Fruit fly (Drosophila melanogaster) whole organism, embryonic: ENCODE data around the gene CG12947.

Experiments
- Atf-2 ChIP-seq: fragments of 200-800 bp; sonication (Bioruptor generic); optimal IDR thresholded peaks from 2 replicates; lab custom pipeline; 2016; ENCODE audit warnings: missing biosample characterization, missing genetic modification characterization
- Bgb ChIP-seq: fragments of 200-800 bp; sonication (Bioruptor generic); IDR thresholded peaks from 2 replicates; pipeline ENCODE4 v1.3.6; 2022; ENCODE audit warnings: missing biosample characterization, missing genetic modification characterization; ENCODE audit not compliant: partially characterized antibody
- CG10267 ChIP-seq: fragments of 200-800 bp; sonication (Bioruptor generic); optimal IDR thresholded peaks from 2 replicates; lab custom pipeline; 2018; ENCODE audit warnings: missing biosample characterization, mild to moderate bottlenecking, missing genetic modification characterization, moderate library complexity
- CG10959 ChIP-seq: fragments of 200-800 bp; sonication (Bioruptor generic); IDR thresholded peaks from 2 replicates; pipeline ENCODE4 v1.3.6; 2022; ENCODE audit warnings: missing biosample characterization, missing genetic modification characterization
- CG11085 ChIP-seq: fragments of 200-800 bp; sonication (Bioruptor generic); IDR thresholded peaks from 2 replicates; pipeline ENCODE4 v1.3.6; 2022; ENCODE audit warnings: missing biosample characterization, missing genetic modification characterization
- CG11247 ChIP-seq: fragments of 200-800 bp; sonication (Bioruptor generic); IDR thresholded peaks from 2 replicates; pipeline ENCODE4 v1.3.6; 2022; ENCODE audit warnings: missing biosample characterization, missing genetic modification characterization
- CG11456 ChIP-seq: fragments of 200-800 bp; sonication (Bioruptor generic); IDR thresholded peaks from 3 replicates; pipeline ENCODE4 v1.3.6; 2022; ENCODE audit warnings: missing biosample characterization, missing genetic modification characterization
- CG11723 ChIP-seq: fragments of 200-800 bp; sonication (Bioruptor generic); optimal IDR thresholded peaks from 2 replicates; lab custom pipeline; 2017; ENCODE audit warnings: missing biosample characterization, mild to moderate bottlenecking, missing genetic modification characterization
- CG14860 ChIP-seq: fragments of 200-800 bp; sonication (Bioruptor generic); IDR thresholded peaks from 3 replicates; pipeline ENCODE4 v1.3.6; 2022; ENCODE audit warnings: missing biosample characterization, missing genetic modification characterization; ENCODE audit not compliant: partially characterized antibody
- CG16813 ChIP-seq: fragments of 200-800 bp; sonication (Bioruptor generic); IDR thresholded peaks from 3 replicates; pipeline ENCODE4 v1.3.6; 2022; ENCODE audit warnings: missing biosample characterization, missing genetic modification characterization; ENCODE audit not compliant: partially characterized antibody
- CG30403 ChIP-seq: fragments of 200-800 bp; sonication (Bioruptor generic); optimal IDR thresholded peaks from 3 replicates; lab custom pipeline; 2016; ENCODE audit warnings: missing biosample characterization, missing genetic modification characterization
- CG30431 ChIP-seq: fragments of 200-800 bp; sonication (Bioruptor generic); optimal IDR thresholded peaks from 2 replicates; lab custom pipeline; 2017; ENCODE audit warnings: missing biosample characterization, missing genetic modification characterization
- CG34224 ChIP-seq: fragments of 200-800 bp; sonication (Bioruptor generic); IDR thresholded peaks from 3 replicates; pipeline ENCODE4 v1.3.6; 2022; ENCODE audit warnings: missing biosample characterization, missing genetic modification characterization; ENCODE audit not compliant: partially characterized antibody
- CG3995 ChIP-seq: fragments of 200-800 bp; sonication (Bioruptor generic); optimal IDR thresholded peaks from 3 replicates; lab custom pipeline; 2016; ENCODE audit warnings: missing biosample characterization, missing genetic modification characterization
- CG4360 ChIP-seq: fragments of 200-800 bp; sonication (Bioruptor generic); IDR thresholded peaks from 2 replicates; pipeline ENCODE4 v1.3.6; 2022; ENCODE audit warnings: missing biosample characterization, missing genetic modification characterization
- CG4424 ChIP-seq: fragments of 200-800 bp; sonication (Bioruptor generic); optimal IDR thresholded peaks from 3 replicates; lab custom pipeline; 2016; ENCODE audit warnings: missing biosample characterization, missing genetic modification characterization
- CG6791 ChIP-seq: fragments of 200-800 bp; sonication (Bioruptor generic); IDR thresholded peaks from 3 replicates; pipeline ENCODE4 v1.3.6; 2022; ENCODE audit warnings: missing biosample characterization, missing genetic modification characterization; ENCODE audit not compliant: partially characterized antibody
- CG7839 ChIP-seq: fragments of 200-800 bp; sonication (Bioruptor generic); optimal IDR thresholded peaks from 3 replicates; lab custom pipeline; 2018; ENCODE audit warnings: missing biosample characterization, mild to moderate bottlenecking, missing genetic modification characterization, moderate library complexity
- CG7928 ChIP-seq: fragments of 200-800 bp; sonication (Bioruptor generic); optimal IDR thresholded peaks from 2 replicates; lab custom pipeline; 2017; ENCODE audit warnings: missing biosample characterization, mild to moderate bottlenecking, missing genetic modification characterization
- D ChIP-seq, 2 experiments: fragments of 200-800 bp in 1 of 2; fragments of >200 bp in 1 of 2; sonication (Bioruptor generic) in 1 of 2; optimal IDR thresholded peaks; 2 replicates in 1 of 2; 3 replicates in 1 of 2; lab custom pipeline; 2017; ENCODE audit warnings: mild to moderate bottlenecking in 1 of 2, missing biosample characterization in 1 of 2, missing genetic modification characterization in 1 of 2, missing genetic modification reagents in 1 of 2
- Dbx ChIP-seq: fragments of 200-800 bp; sonication (Bioruptor generic); IDR thresholded peaks from 3 replicates; pipeline ENCODE4 v1.3.6; 2022; ENCODE audit warnings: missing biosample characterization, missing genetic modification characterization
- Dll ChIP-seq: fragments of 200-800 bp; sonication (Bioruptor generic); IDR thresholded peaks from 4 replicates; pipeline ENCODE4 v1.3.6; 2022; ENCODE audit warnings: missing biosample characterization, missing genetic modification characterization; ENCODE audit not compliant: partially characterized antibody
- Dp ChIP-seq: fragments of 200-800 bp; sonication (Bioruptor generic); optimal IDR thresholded peaks from 2 replicates; lab custom pipeline; 2018; ENCODE audit warnings: missing biosample characterization, mild to moderate bottlenecking, missing genetic modification characterization, moderate library complexity
- Dref ChIP-seq: fragments of 200-800 bp; sonication (Bioruptor generic); IDR thresholded peaks from 2 replicates; pipeline ENCODE4 v1.3.6; 2022; ENCODE audit warnings: missing biosample characterization, missing genetic modification characterization
- Drgx ChIP-seq: fragments of 200-800 bp; sonication (Bioruptor generic); IDR thresholded peaks from 2 replicates; pipeline ENCODE4 v1.3.6; 2022; ENCODE audit warnings: missing biosample characterization, missing genetic modification characterization
- E2f2 ChIP-seq: fragments of 200-800 bp; sonication (Bioruptor generic); IDR thresholded peaks from 2 replicates; pipeline ENCODE4 v1.3.6; 2022; ENCODE audit warnings: missing biosample characterization, missing genetic modification characterization
- ERR ChIP-seq: fragments of 200-800 bp; sonication (Bioruptor generic); optimal IDR thresholded peaks from 2 replicates; lab custom pipeline; 2016; ENCODE audit warnings: missing biosample characterization, missing genetic modification characterization
- Fer1 ChIP-seq: fragments of 200-800 bp; sonication (Bioruptor generic); optimal IDR thresholded peaks from 2 replicates; lab custom pipeline; 2017; ENCODE audit warnings: missing biosample characterization, mild to moderate bottlenecking, missing genetic modification characterization
- HLH4C ChIP-seq: fragments of 200-800 bp; sonication (Bioruptor generic); IDR thresholded peaks from 3 replicates; pipeline ENCODE4 v1.3.6; 2022; ENCODE audit warnings: missing biosample characterization, missing genetic modification characterization; ENCODE audit not compliant: partially characterized antibody
- Pdp1 ChIP-seq, 2 experiments: fragments of 200-800 bp; sonication (Bioruptor generic); optimal IDR thresholded peaks; 3 replicates each; lab custom pipeline; 2016; ENCODE audit warnings: missing biosample characterization in 2 of 2, missing genetic modification characterization in 2 of 2, mild to moderate bottlenecking in 1 of 2, moderate library complexity in 1 of 2
- Scr ChIP-seq: fragments of 200-800 bp; sonication (Bioruptor generic); IDR thresholded peaks from 2 replicates; pipeline ENCODE4 v1.3.6; 2022; ENCODE audit warnings: missing biosample characterization, missing genetic modification characterization; ENCODE audit not compliant: partially characterized antibody
- Sry-δ ChIP-seq: fragments of 200-800 bp; sonication (Bioruptor generic); optimal IDR thresholded peaks from 2 replicates; lab custom pipeline; 2016; ENCODE audit warnings: missing biosample characterization, missing genetic modification characterization
- amos ChIP-seq: fragments of 200-800 bp; sonication (Bioruptor generic); IDR thresholded peaks from 2 replicates; pipeline ENCODE4 v1.3.6; 2022; ENCODE audit warnings: missing biosample characterization, missing genetic modification characterization; ENCODE audit not compliant: partially characterized antibody
- ara ChIP-seq: fragments of 200-800 bp; sonication (Bioruptor generic); IDR thresholded peaks from 2 replicates; pipeline ENCODE4 v1.3.6; 2022; ENCODE audit warnings: missing biosample characterization, missing genetic modification characterization
- bbx ChIP-seq: fragments of 200-800 bp; sonication (Bioruptor generic); IDR thresholded peaks from 2 replicates; pipeline ENCODE4 v1.3.6; 2022; ENCODE audit warnings: missing biosample characterization, missing genetic modification characterization; ENCODE audit not compliant: partially characterized antibody
- br ChIP-seq: fragments of >200 bp; optimal IDR thresholded peaks from 2 replicates; lab custom pipeline; 2017
- crol ChIP-seq: fragments of 200-800 bp; sonication (Bioruptor generic); IDR thresholded peaks from 2 replicates; pipeline ENCODE4 v1.3.6; 2022; ENCODE audit warnings: missing biosample characterization, missing genetic modification characterization
- gsb-n ChIP-seq: fragments of 200-800 bp; sonication (Bioruptor generic); optimal IDR thresholded peaks from 3 replicates; lab custom pipeline; 2018; ENCODE audit warnings: missing biosample characterization, mild to moderate bottlenecking, missing genetic modification characterization
- hbn ChIP-seq: fragments of 200-800 bp; sonication (Bioruptor generic); IDR thresholded peaks from 2 replicates; pipeline ENCODE4 v1.3.6; 2022; ENCODE audit warnings: missing biosample characterization, missing genetic modification characterization; ENCODE audit not compliant: partially characterized antibody
- kah ChIP-seq: fragments of 200-800 bp; sonication (Bioruptor generic); optimal IDR thresholded peaks from 2 replicates; lab custom pipeline; 2018; ENCODE audit warnings: missing biosample characterization, mild to moderate bottlenecking, missing genetic modification characterization
- mam ChIP-seq: fragments of 200-800 bp; sonication (Bioruptor generic); optimal IDR thresholded peaks from 3 replicates; lab custom pipeline; 2016; ENCODE audit warnings: missing biosample characterization, missing genetic modification characterization
- pzg ChIP-seq: fragments of 200-800 bp; sonication (Bioruptor generic); optimal IDR thresholded peaks from 3 replicates; lab custom pipeline; 2018; ENCODE audit warnings: missing biosample characterization, mild to moderate bottlenecking, missing genetic modification characterization, moderate library complexity
- schlank ChIP-seq: fragments of 200-800 bp; sonication (Bioruptor generic); optimal IDR thresholded peaks from 2 replicates; lab custom pipeline; 2018; ENCODE audit warnings: missing biosample characterization, mild to moderate bottlenecking, missing genetic modification characterization
- scrt ChIP-seq: fragments of 200-800 bp; sonication (Bioruptor generic); optimal IDR thresholded peaks from 2 replicates; lab custom pipeline; 2018; ENCODE audit warnings: missing biosample characterization, mild to moderate bottlenecking, missing genetic modification characterization, moderate library complexity
- sd ChIP-seq: fragments of 200-800 bp; sonication (Bioruptor generic); optimal IDR thresholded peaks from 3 replicates; lab custom pipeline; 2018; ENCODE audit warnings: missing biosample characterization, mild to moderate bottlenecking, missing genetic modification characterization, moderate library complexity
- stc ChIP-seq: fragments of 200-800 bp; sonication (Bioruptor generic); IDR thresholded peaks from 2 replicates; pipeline ENCODE4 v1.3.6; 2022; ENCODE audit warnings: missing biosample characterization, missing genetic modification characterization
- stwl ChIP-seq: fragments of 200-800 bp; sonication (Bioruptor generic); optimal IDR thresholded peaks from 3 replicates; lab custom pipeline; 2018; ENCODE audit warnings: missing biosample characterization, mild to moderate bottlenecking, missing genetic modification characterization, moderate library complexity
- trem ChIP-seq: fragments of 200-800 bp; optimal IDR thresholded peaks from 3 replicates; lab custom pipeline; 2019; ENCODE audit warnings: missing biosample characterization, mild to moderate bottlenecking, missing genetic modification characterization, moderate library complexity
- wek ChIP-seq: fragments of 200-800 bp; sonication (Bioruptor generic); optimal IDR thresholded peaks from 3 replicates; lab custom pipeline; 2018; ENCODE audit warnings: missing biosample characterization, mild to moderate bottlenecking, missing genetic modification characterization, moderate library complexity
- zen2 ChIP-seq: fragments of 200-800 bp; sonication (Bioruptor generic); IDR thresholded peaks from 3 replicates; pipeline ENCODE4 v1.3.6; 2022; ENCODE audit warnings: missing biosample characterization, missing genetic modification characterization; ENCODE audit not compliant: partially characterized antibody

The CG12947 gene

DNA sequence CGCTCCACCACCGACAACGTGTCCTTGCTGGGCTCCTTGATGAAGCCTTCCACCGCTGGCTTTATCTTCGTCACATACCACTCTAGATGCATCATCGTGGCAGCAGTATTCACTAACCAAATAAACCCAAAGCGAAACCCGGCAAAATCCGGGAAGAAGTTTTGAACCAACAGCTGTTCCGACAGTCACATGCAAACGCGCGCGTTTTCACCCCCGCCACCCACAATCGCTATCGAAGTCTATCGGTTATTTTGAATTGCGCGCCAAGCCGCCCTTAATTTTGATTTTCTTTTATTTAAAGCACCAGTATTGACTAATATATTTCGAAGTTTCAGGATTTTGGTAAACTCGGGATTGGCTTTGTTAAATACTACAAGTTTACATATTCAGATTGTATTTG lies 25.4 kb upstream of the CG12947 start, which contains the start of gene Tti1 (continued):
- no peak for TF ChIP-seq schlank (tag; lab: Kevin White, UChicago)
- peak; percentile 33; the same call in 1 of the 3 replicates for TF ChIP-seq CG14860 (GFP tag; lab: Robert Waterston, UW)
- peak; percentile 34 for TF ChIP-seq scrt (GFP tag; lab: Kevin White, UChicago)
- TF ChIP-seq sd, result no peak
- TF ChIP-seq ERR (GFP tag; lab: Kevin White, UChicago), result no peak
- no peak for TF ChIP-seq Fer1 (GFP tag; lab: Kevin White, UChicago)
- TF ChIP-seq CG7839 (tag; lab: Kevin White, UChicago), result no peak
- no peak for TF ChIP-seq CG4424 (GFP tag; lab: Kevin White, UChicago)
- peak; percentile 77 for TF ChIP-seq crol (GFP tag; lab: Robert Waterston, UW)
- peak; percentile 56 for TF ChIP-seq pzg (GFP tag; lab: Kevin White, UChicago)
- no peak for TF ChIP-seq CG7928
- no peak for TF ChIP-seq CG30431 (GFP tag; lab: Kevin White, UChicago)
- TF ChIP-seq Drgx (GFP tag; lab: Robert Waterston, UW), result no peak
- no peak for TF ChIP-seq Atf-2 (GFP tag; lab: Kevin White, UChicago)
- peak; percentile 9; the same call in 1 of the 2 replicates for TF ChIP-seq CG11085 (GFP tag; lab: Robert Waterston, UW)
- TF ChIP-seq Dll, result peak; percentile 48; the same call in 1 of the 4 replicates
- peak; percentile 19 for TF ChIP-seq Sry-δ (GFP tag; lab: Kevin White, UChicago)
- peak; percentile 86 for TF ChIP-seq Dp (GFP tag; lab: Kevin White, UChicago)
- no peak for TF ChIP-seq CG10959 (GFP tag; lab: Robert Waterston, UW)
- no peak for TF ChIP-seq ara (GFP tag; lab: Robert Waterston, UW)
- TF ChIP-seq mam, result no peak
- TF ChIP-seq wek (GFP tag; lab: Kevin White, UChicago), result no peak
- no peak for TF ChIP-seq trem
- peak; percentile 46; the same call in 1 of the 2 replicates for TF ChIP-seq Bgb (GFP tag; lab: Robert Waterston, UW)
- TF ChIP-seq CG30403, result no peak
- TF ChIP-seq HLH4C (GFP tag; lab: Robert Waterston, UW), result peak; percentile 64
- TF ChIP-seq zen2 (GFP tag; lab: Robert Waterston, UW), result 0 out of 3 replicates have a peak, but pooled peaks have one; percentile 7
- TF ChIP-seq Scr, result peak; percentile 42; the same call in 1 of the 2 replicates
- no peak for TF ChIP-seq stc
- no peak for TF ChIP-seq D (optimal IDR thresholded peaks at IDR 0.05; lab: Kevin White, UChicago)
- TF ChIP-seq D (GFP tag; optimal IDR thresholded peaks at IDR 0.05; lab: Kevin White, UChicago), result no peak
- TF ChIP-seq br (lab: Kevin White, UChicago), result no peak
- no peak for TF ChIP-seq CG11456 (GFP tag; lab: Robert Waterston, UW)
- peak; percentile 61; the same call in 2 of the 3 replicates for TF ChIP-seq CG6791 (GFP tag; lab: Robert Waterston, UW)
- peak; percentile 47; the same call in 1 of the 2 replicates for TF ChIP-seq amos
- TF ChIP-seq Pdp1 (GFP tag; optimal IDR thresholded peaks at IDR 0.05; lab: Kevin White, UChicago), result no peak

DNA sequence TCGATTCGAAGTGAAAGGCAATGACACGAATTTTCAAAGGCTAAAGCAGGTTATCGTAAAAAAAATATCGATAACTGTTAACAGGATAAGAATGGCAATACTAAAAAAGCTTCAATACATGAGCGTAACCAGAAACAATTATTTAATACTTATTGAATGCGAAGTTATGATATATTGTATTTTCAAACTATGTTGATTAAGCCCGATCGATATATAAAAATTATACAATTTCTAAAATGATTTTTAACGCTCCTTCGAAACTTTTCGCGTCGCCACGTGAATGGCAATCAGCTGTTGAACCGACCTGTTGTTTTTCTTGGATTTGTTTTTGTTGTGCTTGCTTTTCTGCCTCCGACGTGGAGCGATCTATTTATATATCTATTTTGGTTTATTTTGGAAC lies 23.7 kb upstream of the CG12947 start, which contains the start of the genes Alg12 and Rpt3R:
Gene Alg12 (plus strand): TSS at position 305 of the 400 bp plus-strand sequence.
Gene Rpt3R (minus strand): TSS at position 324 of the 400 bp plus-strand sequence.
- TF ChIP-seq gsb-n (tag; lab: Kevin White, UChicago) (no peak), CG3995 (GFP tag; lab: Kevin White, UChicago) (peak; percentile 32), Dbx (GFP tag; lab: Robert Waterston, UW) (no peak), CG11247 (GFP tag; lab: Robert Waterston, UW) (no peak), Dref (GFP tag; lab: Robert Waterston, UW) (peak; percentile 58), CG10267 (tag; lab: Kevin White, UChicago) (peak; percentile 11), CG11723 (GFP tag; lab: Kevin White, UChicago) (no peak), CG16813 (GFP tag; lab: Robert Waterston, UW) (peak; percentile 48; the same call in 2 of the 3 replicates), CG4360 (peak; percentile 27; the same call in 1 of the 2 replicates), kah (GFP tag; lab: Kevin White, UChicago) (peak; percentile 94), CG34224 (GFP tag; lab: Robert Waterston, UW) (peak; percentile 70), bbx (peak; percentile 37; the same call in 1 of the 2 replicates), E2f2 (peak; percentile 70), stwl (peak; percentile 29), scrt (GFP tag; lab: Kevin White, UChicago) (peak; percentile 95), Bgb (GFP tag; lab: Robert Waterston, UW) (peak; percentile 35; the same call in 1 of the 2 replicates), hbn (peak; percentile 62; the same call in 1 of the 2 replicates)
